Fruit fly (Drosophila melanogaster) whole organism, embryonic: ENCODE results near the gene ca.
A peak's percentile ranks its signal among the peaks of the same experiment; 100 is the strongest.

Experiments
- Atf6 ChIP-seq: fragments of 200-800 bp; sonication (Bioruptor generic); IDR thresholded peaks from 2 replicates; pipeline ENCODE4 v1.3.6; 2022; ENCODE audit warnings: missing biosample characterization, missing genetic modification characterization
- CG10267 ChIP-seq: fragments of 200-800 bp; sonication (Bioruptor generic); optimal IDR thresholded peaks from 2 replicates; lab custom pipeline; 2018; ENCODE audit warnings: missing biosample characterization, mild to moderate bottlenecking, missing genetic modification characterization, moderate library complexity
- CG10959 ChIP-seq: fragments of 200-800 bp; sonication (Bioruptor generic); IDR thresholded peaks from 2 replicates; pipeline ENCODE4 v1.3.6; 2022; ENCODE audit warnings: missing biosample characterization, missing genetic modification characterization
- CG11560 ChIP-seq: fragments of 200-800 bp; sonication (Bioruptor generic); IDR thresholded peaks from 3 replicates; pipeline ENCODE4 v1.3.6; 2022; ENCODE audit warnings: missing biosample characterization, missing genetic modification characterization
- CG12155 ChIP-seq: fragments of 200-800 bp; sonication (Bioruptor generic); optimal IDR thresholded peaks from 3 replicates; lab custom pipeline; 2016; ENCODE audit warnings: missing biosample characterization, missing genetic modification characterization
- CG12219 ChIP-seq: fragments of 200-800 bp; sonication (Bioruptor generic); optimal IDR thresholded peaks from 3 replicates; lab custom pipeline; 2018; ENCODE audit warnings: missing biosample characterization, mild to moderate bottlenecking, missing genetic modification characterization
- CG14014 ChIP-seq: fragments of 200-800 bp; sonication (Bioruptor generic); IDR thresholded peaks from 2 replicates; pipeline ENCODE4 v1.3.6; 2022; ENCODE audit warnings: missing biosample characterization, missing genetic modification characterization
- CG15073 ChIP-seq: fragments of 200-800 bp; sonication (Bioruptor generic); optimal IDR thresholded peaks from 2 replicates; lab custom pipeline; 2016; ENCODE audit warnings: missing biosample characterization, missing genetic modification characterization
- CG17328 ChIP-seq: fragments of 200-800 bp; sonication (Bioruptor generic); IDR thresholded peaks from 2 replicates; pipeline ENCODE4 v1.3.6; 2022; ENCODE audit warnings: missing biosample characterization, missing genetic modification characterization
- CG2202 ChIP-seq: fragments of 200-800 bp; sonication (Bioruptor generic); optimal IDR thresholded peaks from 2 replicates; lab custom pipeline; 2018; ENCODE audit warnings: missing biosample characterization, mild to moderate bottlenecking, missing genetic modification characterization
- CG32532 ChIP-seq: fragments of 200-800 bp; sonication (Bioruptor generic); IDR thresholded peaks from 2 replicates; pipeline ENCODE4 v1.3.6; 2022; ENCODE audit warnings: missing biosample characterization, missing genetic modification characterization
- CG8089 ChIP-seq: fragments of 200-800 bp; sonication (Bioruptor generic); optimal IDR thresholded peaks from 3 replicates; lab custom pipeline; 2016; ENCODE audit warnings: missing biosample characterization, missing genetic modification characterization
- CG8765 ChIP-seq: fragments of 200-800 bp; sonication (Bioruptor generic); IDR thresholded peaks from 2 replicates; pipeline ENCODE4 v1.3.6; 2022; ENCODE audit warnings: missing biosample characterization, missing genetic modification characterization
- Chrac-16 ChIP-seq: fragments of 200-800 bp; sonication (Bioruptor generic); optimal IDR thresholded peaks from 3 replicates; lab custom pipeline; 2016; ENCODE audit warnings: missing biosample characterization, missing genetic modification characterization
- Doc3 ChIP-seq: fragments of 200-800 bp; sonication (Bioruptor generic); IDR thresholded peaks from 3 replicates; pipeline ENCODE4 v1.3.6; 2022; ENCODE audit warnings: missing biosample characterization, missing genetic modification characterization; ENCODE audit not compliant: partially characterized antibody
- Drgx ChIP-seq: fragments of 200-800 bp; sonication (Bioruptor generic); IDR thresholded peaks from 2 replicates; pipeline ENCODE4 v1.3.6; 2022; ENCODE audit warnings: missing biosample characterization, missing genetic modification characterization
- E2f2 ChIP-seq: fragments of 200-800 bp; sonication (Bioruptor generic); IDR thresholded peaks from 2 replicates; pipeline ENCODE4 v1.3.6; 2022; ENCODE audit warnings: missing biosample characterization, missing genetic modification characterization
- Fer1 ChIP-seq: fragments of 200-800 bp; sonication (Bioruptor generic); optimal IDR thresholded peaks from 2 replicates; lab custom pipeline; 2017; ENCODE audit warnings: missing biosample characterization, mild to moderate bottlenecking, missing genetic modification characterization
- Hr39 ChIP-seq: fragments of >200 bp; optimal IDR thresholded peaks from 2 replicates; lab custom pipeline; 2017
- NC2β ChIP-seq: fragments of 200-800 bp; sonication (Bioruptor generic); optimal IDR thresholded peaks from 2 replicates; lab custom pipeline; 2016; ENCODE audit warnings: missing biosample characterization, missing genetic modification characterization
- Nf-YB ChIP-seq: fragments of 200-800 bp; sonication (Bioruptor generic); optimal IDR thresholded peaks from 3 replicates; lab custom pipeline; 2019; ENCODE audit warnings: missing biosample characterization, mild to moderate bottlenecking, missing genetic modification characterization, moderate library complexity
- Ptx1 ChIP-seq: fragments of 200-800 bp; sonication (Bioruptor generic); IDR thresholded peaks from 2 replicates; pipeline ENCODE4 v1.3.6; 2022; ENCODE audit warnings: missing biosample characterization, missing genetic modification characterization
- Spps ChIP-seq: fragments of 200-800 bp; sonication (Bioruptor generic); optimal IDR thresholded peaks from 2 replicates; lab custom pipeline; 2018; ENCODE audit warnings: missing biosample characterization, mild to moderate bottlenecking, missing genetic modification characterization
- Sry-δ ChIP-seq: fragments of 200-800 bp; sonication (Bioruptor generic); optimal IDR thresholded peaks from 2 replicates; lab custom pipeline; 2016; ENCODE audit warnings: missing biosample characterization, missing genetic modification characterization
- Trl ChIP-seq, 3 experiments: fragments of >200 bp in 2 of 3; fragments of 200-800 bp in 1 of 3; sonication (Bioruptor generic) in 1 of 3; optimal IDR thresholded peaks; 2 replicates in 1 of 3; 3 replicates in 2 of 3; lab custom pipeline; 2016 to 2017; ENCODE audit warnings: missing biosample characterization in 1 of 3, missing genetic modification characterization in 1 of 3
- abd-A ChIP-seq: fragments of 200-800 bp; sonication (Bioruptor generic); optimal IDR thresholded peaks from 3 replicates; lab custom pipeline; 2019; ENCODE audit warnings: missing biosample characterization, mild to moderate bottlenecking, missing genetic modification characterization, moderate library complexity
- al ChIP-seq: fragments of 200-800 bp; sonication (Bioruptor generic); IDR thresholded peaks from 2 replicates; pipeline ENCODE4 v1.3.6; 2022; ENCODE audit warnings: missing biosample characterization, missing genetic modification characterization
- ash1 ChIP-seq: fragments of 200-800 bp; sonication (Bioruptor generic); optimal IDR thresholded peaks from 2 replicates; lab custom pipeline; 2018; ENCODE audit warnings: missing biosample characterization, mild to moderate bottlenecking, missing genetic modification characterization
- bcd ChIP-seq: fragments of 200-800 bp; sonication (Bioruptor generic); optimal IDR thresholded peaks from 2 replicates; lab custom pipeline; 2017; ENCODE audit warnings: missing biosample characterization, mild to moderate bottlenecking, missing genetic modification characterization
- br ChIP-seq: fragments of >200 bp; optimal IDR thresholded peaks from 2 replicates; lab custom pipeline; 2017
- bsh ChIP-seq, 2 experiments: fragments of 200-800 bp; sonication (Bioruptor generic); optimal IDR thresholded peaks; 2 replicates each; lab custom pipeline; 2017 to 2018; ENCODE audit warnings: mild to moderate bottlenecking in 2 of 2, missing biosample characterization in 2 of 2, missing genetic modification characterization in 2 of 2, moderate library complexity in 1 of 2
- cas ChIP-seq: fragments of 200-800 bp; sonication (Bioruptor generic); IDR thresholded peaks from 2 replicates; pipeline ENCODE4 v1.3.6; 2022; ENCODE audit warnings: missing biosample characterization, missing genetic modification characterization
- cg ChIP-seq: fragments of 200-800 bp; sonication (Bioruptor generic); optimal IDR thresholded peaks from 3 replicates; lab custom pipeline; 2019; ENCODE audit warnings: missing biosample characterization, mild to moderate bottlenecking, missing genetic modification characterization, moderate library complexity
- chinmo ChIP-seq: fragments of 200-800 bp; sonication (Bioruptor generic); IDR thresholded peaks from 4 replicates; pipeline ENCODE4 v1.3.6; 2022; ENCODE audit warnings: missing biosample characterization, missing genetic modification characterization; ENCODE audit not compliant: partially characterized antibody
- chm ChIP-seq: fragments of 200-800 bp; sonication (Bioruptor generic); IDR thresholded peaks from 2 replicates; pipeline ENCODE4 v1.3.6; 2022; ENCODE audit warnings: missing biosample characterization, missing genetic modification characterization
- dimm ChIP-seq: fragments of 200-800 bp; sonication (Bioruptor generic); IDR thresholded peaks from 2 replicates; pipeline ENCODE4 v1.3.6; 2022; ENCODE audit warnings: missing biosample characterization, missing genetic modification characterization
- dmrt99B ChIP-seq: fragments of 200-800 bp; sonication (Bioruptor generic); optimal IDR thresholded peaks from 2 replicates; lab custom pipeline; 2018; ENCODE audit warnings: missing biosample characterization, mild to moderate bottlenecking, missing genetic modification characterization, moderate library complexity
- hbn ChIP-seq: fragments of 200-800 bp; sonication (Bioruptor generic); IDR thresholded peaks from 2 replicates; pipeline ENCODE4 v1.3.6; 2022; ENCODE audit warnings: missing biosample characterization, missing genetic modification characterization; ENCODE audit not compliant: partially characterized antibody
- jigr1 ChIP-seq: fragments of 200-800 bp; sonication (Bioruptor generic); IDR thresholded peaks from 3 replicates; pipeline ENCODE4 v1.3.6; 2022; ENCODE audit warnings: missing biosample characterization, missing genetic modification characterization
- kah ChIP-seq: fragments of 200-800 bp; sonication (Bioruptor generic); optimal IDR thresholded peaks from 2 replicates; lab custom pipeline; 2018; ENCODE audit warnings: missing biosample characterization, mild to moderate bottlenecking, missing genetic modification characterization
- ken ChIP-seq: fragments of 200-800 bp; sonication (Bioruptor generic); IDR thresholded peaks from 3 replicates; pipeline ENCODE4 v1.3.6; 2022; ENCODE audit warnings: missing biosample characterization, missing genetic modification characterization
- maf-S ChIP-seq: fragments of 200-800 bp; sonication (Bioruptor generic); optimal IDR thresholded peaks from 2 replicates; lab custom pipeline; 2016; ENCODE audit warnings: missing biosample characterization, missing genetic modification characterization
- onecut ChIP-seq: fragments of 200-800 bp; sonication (Bioruptor generic); IDR thresholded peaks from 2 replicates; pipeline ENCODE4 v1.3.6; 2022; ENCODE audit warnings: missing biosample characterization, missing genetic modification characterization
- pan ChIP-seq, 4 experiments: fragments of >200 bp in 3 of 4; fragments of 200-800 bp in 1 of 4; sonication (Bioruptor generic) in 1 of 4; optimal IDR thresholded peaks in 3 of 4; IDR thresholded peaks in 1 of 4; 2 replicates each; pipeline versions ENCODE4 v1.3.6 to Lab custom; 2017 to 2022; ENCODE audit warnings: missing biosample characterization in 2 of 4, missing genetic modification characterization in 2 of 4, mixed read lengths in 1 of 4
- pfk ChIP-seq: fragments of 200-800 bp; sonication (Bioruptor generic); optimal IDR thresholded peaks from 2 replicates; lab custom pipeline; 2018; ENCODE audit warnings: missing biosample characterization, mild to moderate bottlenecking, missing genetic modification characterization, moderate library complexity
- pros ChIP-seq: fragments of 200-800 bp; sonication (Bioruptor generic); optimal IDR thresholded peaks from 3 replicates; lab custom pipeline; 2019; ENCODE audit warnings: missing biosample characterization, mild to moderate bottlenecking, missing genetic modification characterization, moderate library complexity
- sens-2 ChIP-seq: fragments of 200-800 bp; sonication (Bioruptor generic); IDR thresholded peaks from 2 replicates; pipeline ENCODE4 v1.3.6; 2022; ENCODE audit warnings: missing biosample characterization, missing genetic modification characterization
- sqz ChIP-seq: fragments of 200-800 bp; sonication (Bioruptor generic); optimal IDR thresholded peaks from 3 replicates; lab custom pipeline; 2018; ENCODE audit warnings: missing biosample characterization, mild to moderate bottlenecking, missing genetic modification characterization
- tna ChIP-seq: fragments of 200-800 bp; sonication (Bioruptor generic); IDR thresholded peaks from 2 replicates; pipeline ENCODE4 v1.3.6; 2022; ENCODE audit warnings: missing biosample characterization, missing genetic modification characterization; ENCODE audit not compliant: partially characterized antibody

The ca gene

dm6 chr3R:29772795-29773331 lies 33.7 kb upstream of the ca start (continued):
- TF ChIP-seq CG17328 (GFP tag; lab: Robert Waterston, UW) (peak; percentile 41; the same call in 1 of the 2 replicates), sqz (GFP tag; lab: Kevin White, UChicago) (no peak), CG12219 (GFP tag; lab: Kevin White, UChicago) (peak; percentile 15), pan (optimal IDR thresholded peaks at IDR 0.05; lab: Kevin White, UChicago) (no peak), pan (GFP tag; optimal IDR thresholded peaks at IDR 0.05 in 1 of 2, IDR thresholded peaks at IDR 0.05 in 1 of 2) (peak in 1 of 2 experiments; percentile 45), ken (GFP tag; lab: Robert Waterston, UW) (no peak), chinmo (peak; percentile 99), Fer1 (GFP tag; lab: Kevin White, UChicago) (peak; percentile 64), CG12155 (GFP tag; lab: Kevin White, UChicago) (no peak), Ptx1 (GFP tag; lab: Robert Waterston, UW) (peak; percentile 16; the same call in 1 of the 2 replicates), sens-2 (GFP tag; lab: Robert Waterston, UW) (peak; percentile 62), pfk (peak; percentile 28), maf-S (GFP tag; lab: Kevin White, UChicago) (no peak), Nf-YB (GFP tag; lab: Kevin White, UChicago) (peak; percentile 44), tna (GFP tag; lab: Robert Waterston, UW) (peak; percentile 45; the same call in 1 of the 2 replicates), CG8765 (GFP tag; lab: Robert Waterston, UW) (0 out of 2 replicates have a peak, but pooled peaks have one; percentile 6), bsh (GFP tag; optimal IDR thresholded peaks at IDR 0.05; lab: Kevin White, UChicago) (peak in 1 of 2 experiments; percentile 40), Trl (optimal IDR thresholded peaks at IDR 0.05; lab: Kevin White, UChicago) (peak; percentile 86 to 92), Trl (GFP tag; optimal IDR thresholded peaks at IDR 0.05; lab: Kevin White, UChicago) (peak; percentile 34), kah (peak; percentile 52), chm (peak; percentile 62; the same call in 1 of the 2 replicates), abd-A (tag; lab: Kevin White, UChicago) (peak; percentile 94), hbn (peak; percentile 51), pros (GFP tag; lab: Kevin White, UChicago) (peak; percentile 69), onecut (GFP tag; lab: Robert Waterston, UW) (no peak), CG10267 (tag; lab: Kevin White, UChicago) (no peak), Drgx (peak; percentile 52), dmrt99B (tag; lab: Kevin White, UChicago) (peak; percentile 28), E2f2 (0 out of 2 replicates have a peak, but pooled peaks have one; percentile 20), cg (GFP tag; lab: Kevin White, UChicago) (peak; percentile 93), Atf6 (peak; percentile 69), cas (GFP tag; lab: Robert Waterston, UW) (0 out of 2 replicates have a peak, but pooled peaks have one; percentile 25), CG14014 (GFP tag; lab: Robert Waterston, UW) (peak; percentile 5; the same call in 1 of the 2 replicates), br (no peak), al (0 out of 2 replicates have a peak, but pooled peaks have one; percentile 19), Chrac-16 (GFP tag; lab: Kevin White, UChicago) (no peak), Hr39 (lab: Kevin White, UChicago) (no peak), Doc3 (0 out of 3 replicates have a peak, but pooled peaks have one; percentile 35), CG2202 (tag; lab: Kevin White, UChicago) (no peak), ash1 (no peak), CG32532 (GFP tag; lab: Robert Waterston, UW) (peak; percentile 59; the same call in 1 of the 2 replicates), Spps (no peak), bcd (GFP tag; lab: Kevin White, UChicago) (no peak), jigr1 (GFP tag; lab: Robert Waterston, UW) (no peak), Sry-δ (no peak), dimm (GFP tag; lab: Robert Waterston, UW) (no peak), CG10959 (GFP tag; lab: Robert Waterston, UW) (0 out of 2 replicates have a peak, but pooled peaks have one; percentile 16), CG11560 (no peak), CG15073 (peak; percentile 52), CG8089 (GFP tag; lab: Kevin White, UChicago) (no peak), NC2β (no peak)
